Fruit fly (Drosophila melanogaster) whole organism, pupa: ENCODE measurements around the gene Hsp70Ba.
"Not testable (repeated sequence)": the region's sequence is repeated elsewhere in the genome, so short reads cannot be mapped to it uniquely, and the experiment has no call there.

Experiments
- CG10348 ChIP-seq: fragments of 200-800 bp; sonication (Bioruptor generic); IDR thresholded peaks from 2 replicates; pipeline ENCODE4 v1.3.6; 2022; ENCODE audit warnings: missing biosample characterization, missing genetic modification characterization
- CG15710 ChIP-seq: fragments of 200-800 bp; sonication (Bioruptor generic); optimal IDR thresholded peaks from 2 replicates; lab custom pipeline; 2018; ENCODE audit warnings: missing biosample characterization, mild to moderate bottlenecking, missing genetic modification characterization, moderate library complexity
- CG17806 ChIP-seq: fragments of 200-800 bp; sonication (Bioruptor generic); optimal IDR thresholded peaks from 2 replicates; lab custom pipeline; 2018; ENCODE audit warnings: missing biosample characterization, mild to moderate bottlenecking, missing genetic modification characterization, moderate library complexity
- CG32121 ChIP-seq: fragments of 200-800 bp; sonication (Bioruptor generic); IDR thresholded peaks from 2 replicates; pipeline ENCODE4 v1.3.6; 2022; ENCODE audit warnings: missing biosample characterization, missing genetic modification characterization
- CG4496 ChIP-seq: fragments of 200-800 bp; sonication (Bioruptor generic); IDR thresholded peaks from 3 replicates; pipeline ENCODE4 v1.3.6; 2022; ENCODE audit warnings: missing biosample characterization, missing genetic modification characterization
- CG8301 ChIP-seq: fragments of 200-800 bp; sonication (Bioruptor generic); optimal IDR thresholded peaks from 2 replicates; lab custom pipeline; 2018; ENCODE audit warnings: missing biosample characterization, mild to moderate bottlenecking, missing genetic modification characterization
- CG9948 ChIP-seq: fragments of 200-800 bp; sonication (Bioruptor generic); optimal IDR thresholded peaks from 2 replicates; lab custom pipeline; 2018; ENCODE audit warnings: missing biosample characterization, mild to moderate bottlenecking, missing genetic modification characterization, moderate library complexity
- Ets98B ChIP-seq: fragments of 200-800 bp; sonication (Bioruptor generic); IDR thresholded peaks from 2 replicates; pipeline ENCODE4 v1.3.6; 2022; ENCODE audit warnings: missing biosample characterization, missing genetic modification characterization
- Pif1A ChIP-seq: fragments of 200-800 bp; sonication (Bioruptor generic); optimal IDR thresholded peaks from 3 replicates; lab custom pipeline; 2016; ENCODE audit warnings: missing biosample characterization, missing genetic modification characterization
- Snoo ChIP-seq: fragments of 200-800 bp; sonication (Bioruptor generic); optimal IDR thresholded peaks from 3 replicates; lab custom pipeline; 2017; ENCODE audit warnings: missing biosample characterization, mild to moderate bottlenecking, missing genetic modification characterization, inconsistent platforms
- fd96Ca ChIP-seq: fragments of 200-800 bp; sonication (Bioruptor generic); IDR thresholded peaks from 3 replicates; pipeline ENCODE4 v1.3.6; 2022; ENCODE audit warnings: missing biosample characterization, missing genetic modification characterization
- gl ChIP-seq: fragments of 200-800 bp; sonication (Bioruptor generic); optimal IDR thresholded peaks from 2 replicates; lab custom pipeline; 2018; ENCODE audit warnings: missing biosample characterization, mild to moderate bottlenecking, missing genetic modification characterization

dm6 chr3R:12467675-12468074 is at the start of gene Hsp70Ba:
- TF ChIP-seq CG10348 (GFP tag; lab: Robert Waterston, UW); CG17806 (tag; lab: Kevin White, UChicago); CG4496 (GFP tag; lab: Robert Waterston, UW); Ets98B (GFP tag; lab: Robert Waterston, UW); Pif1A; CG9948 (tag; lab: Kevin White, UChicago); gl (tag; lab: Kevin White, UChicago); CG15710; CG8301; fd96Ca (GFP tag; lab: Robert Waterston, UW); CG32121 (GFP tag; lab: Robert Waterston, UW); Snoo (tag; lab: Kevin White, UChicago): not testable (repeated sequence)
